Fruit fly (Drosophila melanogaster) whole organism, wandering third instar larva: ENCODE measurements around the gene sdt.

Source experiments
- Abd-B ChIP-seq: fragments of >200 bp; optimal IDR thresholded peaks from 2 replicates; lab custom pipeline; 2017; ENCODE audit warnings: missing biosample characterization, missing genetic modification characterization
- CG32264 ChIP-seq: fragments of 200-800 bp; sonication (Bioruptor generic); optimal IDR thresholded peaks from 2 replicates; lab custom pipeline; 2016; ENCODE audit warnings: missing biosample characterization, missing genetic modification characterization
- CG9705 ChIP-seq: fragments of 200-800 bp; sonication (Bioruptor generic); optimal IDR thresholded peaks from 2 replicates; lab custom pipeline; 2018; ENCODE audit warnings: missing biosample characterization, mild to moderate bottlenecking, missing genetic modification characterization
- CrebA ChIP-seq: fragments of 200-800 bp; sonication (Bioruptor generic); optimal IDR thresholded peaks from 2 replicates; lab custom pipeline; 2016; ENCODE audit warnings: missing biosample characterization, mild to moderate bottlenecking, missing genetic modification characterization, borderline replicate concordance
- Dfd ChIP-seq: fragments of >200 bp; optimal IDR thresholded peaks from 2 replicates; lab custom pipeline; 2017; ENCODE audit warnings: missing biosample characterization, missing genetic modification characterization
- Dif ChIP-seq: fragments of 200-275, 200-300 bp; sonication (Bioruptor generic); optimal IDR thresholded peaks from 2 replicates; lab custom pipeline; 2018; ENCODE audit warnings: missing biosample characterization, missing genetic modification characterization; ENCODE audit not compliant: partially characterized antibody
- GATAd ChIP-seq: sonication (Bioruptor generic); optimal IDR thresholded peaks from 2 replicates; lab custom pipeline; 2016; ENCODE audit warnings: missing biosample characterization, missing genetic modification characterization
- HLH106 ChIP-seq: fragments of 200-800 bp; optimal IDR thresholded peaks from 3 replicates; lab custom pipeline; 2019; ENCODE audit warnings: missing biosample characterization, mild to moderate bottlenecking, missing genetic modification characterization, moderate library complexity
- Hnf4 ChIP-seq: fragments of 200-800 bp; sonication (Bioruptor generic); optimal IDR thresholded peaks from 2 replicates; lab custom pipeline; 2016; ENCODE audit warnings: missing biosample characterization, mild to moderate bottlenecking, missing genetic modification characterization
- Hr78 ChIP-seq: fragments of >200 bp; optimal IDR thresholded peaks from 2 replicates; lab custom pipeline; 2017; ENCODE audit warnings: missing biosample characterization, missing genetic modification characterization
- Hr83 ChIP-seq: fragments of 200-300 bp; sonication (Bioruptor generic); optimal IDR thresholded peaks from 2 replicates; lab custom pipeline; 2016; ENCODE audit warnings: missing biosample characterization, mild to moderate bottlenecking, missing genetic modification characterization, moderate library complexity; ENCODE audit not compliant: poor library complexity, severe bottlenecking
- Jra ChIP-seq: sonication (Bioruptor generic); optimal IDR thresholded peaks from 2 replicates; lab custom pipeline; 2016; ENCODE audit warnings: missing biosample characterization, missing genetic modification characterization
- Mio ChIP-seq: sonication (Bioruptor generic); optimal IDR thresholded peaks from 2 replicates; lab custom pipeline; 2016; ENCODE audit warnings: missing biosample characterization, missing genetic modification characterization
- Myc ChIP-seq: fragments of >200 bp; optimal IDR thresholded peaks from 2 replicates; lab custom pipeline; 2017
- N ChIP-seq: fragments of >200 bp; optimal IDR thresholded peaks from 2 replicates; lab custom pipeline; 2018; ENCODE audit warnings: missing biosample characterization, missing external identifiers, missing genetic modification characterization
- OdsH ChIP-seq: fragments of 200-800 bp; sonication (Bioruptor generic); optimal IDR thresholded peaks from 2 replicates; lab custom pipeline; 2016; ENCODE audit warnings: missing biosample characterization, mild to moderate bottlenecking, missing genetic modification characterization
- Rel ChIP-seq, 2 experiments: fragments of 200-800 bp; sonication (Bioruptor generic) in 1 of 2; optimal IDR thresholded peaks; 2 replicates in 1 of 2; 3 replicates in 1 of 2; lab custom pipeline; 2016 to 2019; ENCODE audit warnings: mild to moderate bottlenecking in 2 of 2, missing biosample characterization in 2 of 2, missing genetic modification characterization in 2 of 2, moderate library complexity in 1 of 2
- Sp1 ChIP-seq: fragments of 200-800 bp; sonication (Bioruptor generic); optimal IDR thresholded peaks from 3 replicates; lab custom pipeline; 2019; ENCODE audit warnings: missing biosample characterization, mild to moderate bottlenecking, missing genetic modification characterization, moderate library complexity
- Vsx2 ChIP-seq: fragments of 200-300, 225-300 bp; sonication (Bioruptor generic); optimal IDR thresholded peaks from 2 replicates; lab custom pipeline; 2018; ENCODE audit warnings: missing biosample characterization, missing genetic modification characterization; ENCODE audit not compliant: partially characterized antibody
- br ChIP-seq: fragments of 200-800 bp; sonication (Bioruptor generic); optimal IDR thresholded peaks from 2 replicates; lab custom pipeline; 2016; ENCODE audit warnings: missing biosample characterization, missing genetic modification characterization
- brk ChIP-seq: fragments of 200-800 bp; sonication (Bioruptor generic); optimal IDR thresholded peaks from 2 replicates; lab custom pipeline; 2016; ENCODE audit warnings: missing biosample characterization, mild to moderate bottlenecking, missing genetic modification characterization
- dl ChIP-seq, 2 experiments: fragments of 175-275, 200-275 bp in 1 of 2; fragments of 200-275 bp in 1 of 2; sonication (Bioruptor generic); optimal IDR thresholded peaks; lab custom pipeline; 2018; ENCODE audit warnings: mild to moderate bottlenecking in 2 of 2, missing biosample characterization in 2 of 2, missing genetic modification characterization in 2 of 2, moderate library complexity in 2 of 2; ENCODE audit not compliant: partially characterized antibody in 2 of 2, insufficient read depth in 1 of 2
- dmrt93B ChIP-seq: fragments of 200-800 bp; sonication (Bioruptor generic); optimal IDR thresholded peaks from 2 replicates; lab custom pipeline; 2018; ENCODE audit warnings: missing biosample characterization, mild to moderate bottlenecking, missing genetic modification characterization
- dsf ChIP-seq: sonication (Bioruptor generic); optimal IDR thresholded peaks from 2 replicates; lab custom pipeline; 2016; ENCODE audit warnings: missing biosample characterization, missing genetic modification characterization, borderline replicate concordance
- ey ChIP-seq: fragments of 200-800 bp; sonication (Bioruptor generic); optimal IDR thresholded peaks from 2 replicates; lab custom pipeline; 2016; ENCODE audit warnings: missing biosample characterization, missing genetic modification characterization
- foxo ChIP-seq, 2 experiments: fragments of 200-800 bp; sonication (Bioruptor generic); optimal IDR thresholded peaks; 2 replicates in 1 of 2; 3 replicates in 1 of 2; lab custom pipeline; 2016 to 2017; ENCODE audit warnings: missing biosample characterization in 2 of 2, missing genetic modification characterization in 2 of 2
- fru ChIP-seq: fragments of 200-800 bp; sonication (Bioruptor generic); optimal IDR thresholded peaks from 3 replicates; lab custom pipeline; 2016; ENCODE audit warnings: missing biosample characterization, mild to moderate bottlenecking, missing genetic modification characterization
- h ChIP-seq: fragments of 200-800 bp; sonication (Bioruptor generic); optimal IDR thresholded peaks from 3 replicates; lab custom pipeline; 2016; ENCODE audit warnings: missing biosample characterization, mild to moderate bottlenecking, missing genetic modification characterization
- jim ChIP-seq: fragments of 175-275, 200-325 bp; sonication (Bioruptor generic); optimal IDR thresholded peaks from 2 replicates; lab custom pipeline; 2016; ENCODE audit warnings: missing biosample characterization, mild to moderate bottlenecking, missing genetic modification characterization
- lola ChIP-seq: fragments of >200 bp; optimal IDR thresholded peaks from 2 replicates; lab custom pipeline; 2017; ENCODE audit warnings: missing biosample characterization, missing genetic modification characterization
- pan ChIP-seq: fragments of >200 bp; optimal IDR thresholded peaks from 2 replicates; lab custom pipeline; 2017
- psq ChIP-seq: fragments of 200-800 bp; sonication (Bioruptor generic); optimal IDR thresholded peaks from 3 replicates; lab custom pipeline; 2017; ENCODE audit warnings: missing biosample characterization, mild to moderate bottlenecking, missing genetic modification characterization, moderate library complexity
- rgr ChIP-seq: fragments of 200-800 bp; sonication (Bioruptor generic); optimal IDR thresholded peaks from 3 replicates; lab custom pipeline; 2016; ENCODE audit warnings: missing biosample characterization, mild to moderate bottlenecking, missing genetic modification characterization
- sage ChIP-seq: fragments of 200-800 bp; sonication (Bioruptor generic); optimal IDR thresholded peaks from 2 replicates; lab custom pipeline; 2016; ENCODE audit warnings: missing biosample characterization, mild to moderate bottlenecking, missing genetic modification characterization
- sv ChIP-seq: fragments of 200-800 bp; sonication (Bioruptor generic); optimal IDR thresholded peaks from 3 replicates; lab custom pipeline; 2016; ENCODE audit warnings: missing biosample characterization, missing genetic modification characterization
- tai ChIP-seq: sonication (Bioruptor generic); optimal IDR thresholded peaks from 2 replicates; lab custom pipeline; 2016; ENCODE audit warnings: missing biosample characterization, missing genetic modification characterization
- usp ChIP-seq: fragments of >200 bp; optimal IDR thresholded peaks from 2 replicates; lab custom pipeline; 2017; ENCODE audit warnings: missing biosample characterization, missing genetic modification characterization
- woc ChIP-seq: sonication (Bioruptor generic); optimal IDR thresholded peaks from 2 replicates; lab custom pipeline; 2016; ENCODE audit warnings: missing biosample characterization, mild to moderate bottlenecking, missing genetic modification characterization

Gene sdt

dm6 chrX:8141353-8142066, 36.8 kb upstream of the sdt start (continued):
- peak; percentile 63 for TF ChIP-seq Abd-B (GFP tag; lab: Kevin White, UChicago)
- no peak for TF ChIP-seq usp
- TF ChIP-seq ey, result peak; percentile 63
- peak; percentile 67 for TF ChIP-seq h (GFP tag; lab: Kevin White, UChicago)
- TF ChIP-seq, all 38 proteins: peak for 20

- TF ChIP-seq sage (GFP tag; lab: Kevin White, UChicago), result no peak
- TF ChIP-seq fru (GFP tag; lab: Kevin White, UChicago), result no peak
- TF ChIP-seq Dif (GFP tag; lab: Kevin White, UChicago), result no peak
- no peak for TF ChIP-seq ey
- no peak for TF ChIP-seq sv (GFP tag; lab: Kevin White, UChicago)
- no peak for TF ChIP-seq Jra (GFP tag; lab: Kevin White, UChicago)
- no peak for TF ChIP-seq psq (GFP tag; lab: Kevin White, UChicago)
- TF ChIP-seq Dfd (GFP tag; lab: Kevin White, UChicago), result no peak
- no peak for TF ChIP-seq jim (GFP tag; lab: Kevin White, UChicago)
- no peak for TF ChIP-seq foxo (GFP tag; optimal IDR thresholded peaks at IDR 0.05; lab: Kevin White, UChicago)
- no peak for TF ChIP-seq GATAd
- no peak for TF ChIP-seq br (GFP tag; lab: Kevin White, UChicago)
- no peak for TF ChIP-seq dl (GFP tag; optimal IDR thresholded peaks at IDR 0.05; lab: Kevin White, UChicago; ENCODE audit: insufficient read depth in 1 of 2, partially characterized antibody in 2 of 2)
- no peak for TF ChIP-seq dmrt93B (GFP tag; lab: Kevin White, UChicago)
Observed at dm6 chrX:8142067-8142462, 36.3 kb upstream of the sdt start, which contains the start of gene Smox. Gene Smox, minus strand, starts transcription at chrX:8142279.

- no peak for TF ChIP-seq Abd-B (GFP tag; lab: Kevin White, UChicago)
- TF ChIP-seq psq (GFP tag; lab: Kevin White, UChicago), result peak; percentile 98
- TF ChIP-seq Hr83, result peak; percentile 91
- no peak for TF ChIP-seq Dfd (GFP tag; lab: Kevin White, UChicago)
- peak; percentile 83 for TF ChIP-seq CG32264 (GFP tag; lab: Kevin White, UChicago)
- peak; percentile 81 to 95 for TF ChIP-seq foxo (GFP tag; optimal IDR thresholded peaks at IDR 0.05; lab: Kevin White, UChicago)
- TF ChIP-seq dl (GFP tag; optimal IDR thresholded peaks at IDR 0.05; lab: Kevin White, UChicago; ENCODE audit: insufficient read depth in 1 of 2, partially characterized antibody in 2 of 2), result no peak
- peak; percentile 81 for TF ChIP-seq dsf (GFP tag; lab: Kevin White, UChicago)
- peak; percentile 92 for TF ChIP-seq HLH106
- peak; percentile 89 for TF ChIP-seq OdsH
- TF ChIP-seq h (GFP tag; lab: Kevin White, UChicago), result peak; percentile 94
- TF ChIP-seq Myc (lab: Kevin White, UChicago), result no peak
- TF ChIP-seq ey, result peak; percentile 93
- no peak for TF ChIP-seq jim (GFP tag; lab: Kevin White, UChicago)
- no peak for TF ChIP-seq dmrt93B (GFP tag; lab: Kevin White, UChicago)
- no peak for TF ChIP-seq lola
- TF ChIP-seq pan, result no peak
- TF ChIP-seq br (GFP tag; lab: Kevin White, UChicago), result peak; percentile 94
- peak; percentile 42 for TF ChIP-seq Mio (GFP tag; lab: Kevin White, UChicago)
- TF ChIP-seq N, result no peak
- peak; percentile 92 for TF ChIP-seq Sp1 (GFP tag; lab: Kevin White, UChicago)
- TF ChIP-seq woc, result peak; percentile 86
- peak; percentile 88 for TF ChIP-seq CG9705 (GFP tag; lab: Kevin White, UChicago)
- TF ChIP-seq Rel (GFP tag; optimal IDR thresholded peaks at IDR 0.05; lab: Kevin White, UChicago), result peak; percentile 73
- TF ChIP-seq Rel (tag; optimal IDR thresholded peaks at IDR 0.05; lab: Kevin White, UChicago), result peak; percentile 99
- TF ChIP-seq GATAd, result peak; percentile 85
- no peak for TF ChIP-seq CrebA
- TF ChIP-seq fru (GFP tag; lab: Kevin White, UChicago), result peak; percentile 93
- TF ChIP-seq Hr78, result no peak
- TF ChIP-seq Jra (GFP tag; lab: Kevin White, UChicago), result peak; percentile 93
- TF ChIP-seq Vsx2 (GFP tag; lab: Kevin White, UChicago), result no peak
- peak; percentile 81 for TF ChIP-seq sage (GFP tag; lab: Kevin White, UChicago)
- TF ChIP-seq Dif (GFP tag; lab: Kevin White, UChicago), result no peak
- no peak for TF ChIP-seq brk
- no peak for TF ChIP-seq usp
- no peak for TF ChIP-seq tai (GFP tag; lab: Kevin White, UChicago)
- no peak for TF ChIP-seq Hnf4
- peak; percentile 17 for TF ChIP-seq sv (GFP tag; lab: Kevin White, UChicago)
- TF ChIP-seq rgr, result peak; percentile 95
- TF ChIP-seq, all 38 proteins: peak for 21
Observed at dm6 chrX:8143537-8143936, 34.8 kb upstream of the sdt start, which contains the start of gene CG17982. Gene CG17982, minus strand, starts transcription at chrX:8143835.
